Worm (Caenorhabditis elegans): ENCODE data around the gene D1086.21.

Gene D1086.21

ce11 chrV:14064422-14064821, at the start of gene D1086.21:
Gene D1086.21, plus strand, starts transcription at chrV:14064722.
- TF ChIP-seq ama-1 (optimal IDR thresholded peaks at IDR 0.05) (no peak), ceh-13 (GFP tag; optimal IDR thresholded peaks at IDR 0.05) (no peak)

- TF ChIP-seq hnd-1 (tag; optimal IDR thresholded peaks at IDR 0.05) (no peak), hmbx-1 (tag; optimal IDR thresholded peaks at IDR 0.05) (no peak), ets-7 (tag; optimal IDR thresholded peaks at IDR 0.05) (no peak), pes-1 (GFP tag; IDR thresholded peaks at IDR 0.05) (no peak), aly-1 (tag; optimal IDR thresholded peaks at IDR 0.05) (no peak), hmg-4 (GFP tag; optimal IDR thresholded peaks at IDR 0.05) (no peak), sea-1 (GFP tag; conservative IDR thresholded peaks at IDR 0.05) (no peak), F13C5.2 (tag; optimal IDR thresholded peaks at IDR 0.05) (no peak), scrt-1 (GFP tag; IDR thresholded peaks at IDR 0.05) (no peak), ceh-13 (GFP tag; optimal IDR thresholded peaks at IDR 0.05) (no peak), tbx-37 (GFP tag; conservative IDR thresholded peaks at IDR 0.05) (no peak), tra-4 (tag; optimal IDR thresholded peaks at IDR 0.05) (no peak), B0310.2 (tag; optimal IDR thresholded peaks at IDR 0.05) (no peak), ama-1 (optimal IDR thresholded peaks at IDR 0.05) (no peak), ceh-36 (tag; optimal IDR thresholded peaks at IDR 0.05) (no peak), flt-1 (GFP tag; IDR thresholded peaks at IDR 0.05) (no peak), tbx-11 (GFP tag; IDR thresholded peaks at IDR 0.05) (no peak)
Observed at ce11 chrV:14017476-14017875, 47.0 kb upstream of the D1086.21 start, which contains the start of gene srh-308. Gene srh-308, minus strand, starts transcription at chrV:14017576.

- TF ChIP-seq hmg-4 (GFP tag; optimal IDR thresholded peaks at IDR 0.05) (no peak), B0310.2 (tag; optimal IDR thresholded peaks at IDR 0.05) (no peak), sea-1 (GFP tag; conservative IDR thresholded peaks at IDR 0.05) (no peak), ama-1 (optimal IDR thresholded peaks at IDR 0.05) (no peak), ceh-36 (tag; optimal IDR thresholded peaks at IDR 0.05) (no peak), ets-7 (tag; optimal IDR thresholded peaks at IDR 0.05) (no peak), pes-1 (GFP tag; IDR thresholded peaks at IDR 0.05) (no peak), scrt-1 (GFP tag; IDR thresholded peaks at IDR 0.05) (no peak), tra-4 (tag; optimal IDR thresholded peaks at IDR 0.05) (no peak), aly-1 (tag; optimal IDR thresholded peaks at IDR 0.05) (no peak)
Observed at ce11 chrV:14018640-14019039, 45.9 kb upstream of the D1086.21 start, which contains the start of the genes mtl-2 and T08G5.1. Gene mtl-2, minus strand, starts transcription at chrV:14018673. Gene T08G5.1, plus strand, starts transcription at chrV:14018766.

- TF ChIP-seq F13C5.2 (tag; optimal IDR thresholded peaks at IDR 0.05): no peak
- TF ChIP-seq pes-1 (GFP tag; IDR thresholded peaks at IDR 0.05): no peak
- TF ChIP-seq ceh-36 (tag; optimal IDR thresholded peaks at IDR 0.05): no peak
- no peak for TF ChIP-seq flt-1 (GFP tag; IDR thresholded peaks at IDR 0.05)
- no peak for TF ChIP-seq ets-7 (tag; optimal IDR thresholded peaks at IDR 0.05)
- TF ChIP-seq aly-1 (tag; optimal IDR thresholded peaks at IDR 0.05): no peak
- no peak for TF ChIP-seq ama-1 (optimal IDR thresholded peaks at IDR 0.05)
- TF ChIP-seq ceh-13 (GFP tag; optimal IDR thresholded peaks at IDR 0.05): no peak
- TF ChIP-seq scrt-1 (GFP tag; IDR thresholded peaks at IDR 0.05): no peak
- TF ChIP-seq tra-4 (tag; optimal IDR thresholded peaks at IDR 0.05): no peak
- TF ChIP-seq sea-1 (GFP tag; conservative IDR thresholded peaks at IDR 0.05): no peak
- no peak for TF ChIP-seq tbx-11 (GFP tag; IDR thresholded peaks at IDR 0.05)
- no peak for TF ChIP-seq tbx-37 (GFP tag; conservative IDR thresholded peaks at IDR 0.05)
- no peak for TF ChIP-seq hnd-1 (tag; optimal IDR thresholded peaks at IDR 0.05)
Observed at ce11 chrV:14023074-14023473, 41.4 kb upstream of the D1086.21 start, which contains the start of gene T08G5.15. Gene T08G5.15, minus strand, starts transcription at chrV:14023174.

ce11 chrV:14026194-14026593, 38.3 kb upstream of the D1086.21 start, which contains the start of gene T08G5.2:
Gene T08G5.2, minus strand, starts transcription at chrV:14026294.
- TF ChIP-seq hmbx-1 (tag; optimal IDR thresholded peaks at IDR 0.05): no peak

- TF ChIP-seq hnd-1 (tag; optimal IDR thresholded peaks at IDR 0.05): no peak
- TF ChIP-seq tra-4 (tag; optimal IDR thresholded peaks at IDR 0.05): no peak
- no peak for TF ChIP-seq pes-1 (GFP tag; IDR thresholded peaks at IDR 0.05)
- no peak for TF ChIP-seq B0310.2 (tag; optimal IDR thresholded peaks at IDR 0.05)
Observed at ce11 chrV:14027384-14027783, 37.1 kb upstream of the D1086.21 start, which contains the start of gene T08G5.3. Gene T08G5.3, minus strand, starts transcription at chrV:14027484.

- no peak for TF ChIP-seq tra-4 (tag; optimal IDR thresholded peaks at IDR 0.05)
- no peak for TF ChIP-seq ceh-13 (GFP tag; optimal IDR thresholded peaks at IDR 0.05)
- no peak for TF ChIP-seq F13C5.2 (tag; optimal IDR thresholded peaks at IDR 0.05)
- TF ChIP-seq ets-7 (tag; optimal IDR thresholded peaks at IDR 0.05): no peak
- peak; percentile 41 for TF ChIP-seq hmg-4 (GFP tag; optimal IDR thresholded peaks at IDR 0.05)
- peak; percentile 36 for TF ChIP-seq aly-1 (tag; optimal IDR thresholded peaks at IDR 0.05)
- TF ChIP-seq ceh-36 (tag; optimal IDR thresholded peaks at IDR 0.05): no peak
- TF ChIP-seq tbx-11 (GFP tag; IDR thresholded peaks at IDR 0.05): 0 out of 2 replicates have a peak, but pooled peaks have one; percentile 32
- no peak for TF ChIP-seq pes-1 (GFP tag; IDR thresholded peaks at IDR 0.05)
- no peak for TF ChIP-seq scrt-1 (GFP tag; IDR thresholded peaks at IDR 0.05)
- peak; percentile 86 for TF ChIP-seq ama-1 (optimal IDR thresholded peaks at IDR 0.05)
- TF ChIP-seq tbx-37 (GFP tag; conservative IDR thresholded peaks at IDR 0.05): no peak
- no peak for TF ChIP-seq flt-1 (GFP tag; IDR thresholded peaks at IDR 0.05)
- TF ChIP-seq hnd-1 (tag; optimal IDR thresholded peaks at IDR 0.05): no peak
- TF ChIP-seq hmbx-1 (tag; optimal IDR thresholded peaks at IDR 0.05): no peak
- peak; percentile 2 for TF ChIP-seq B0310.2 (tag; optimal IDR thresholded peaks at IDR 0.05)
- peak; percentile 72; the same call in 1 of the 2 replicates for TF ChIP-seq sea-1 (GFP tag; conservative IDR thresholded peaks at IDR 0.05)
Observed at ce11 chrV:14028256-14028743, 36.2 kb upstream of the D1086.21 start.

ce11 chrV:14033649-14034048, 30.9 kb upstream of the D1086.21 start, which contains the start of gene ins-10:
Gene ins-10, plus strand, starts transcription at chrV:14033949.
- TF ChIP-seq flt-1 (GFP tag; IDR thresholded peaks at IDR 0.05) (no peak), tbx-11 (GFP tag; IDR thresholded peaks at IDR 0.05) (no peak), hmbx-1 (tag; optimal IDR thresholded peaks at IDR 0.05) (no peak), B0310.2 (tag; optimal IDR thresholded peaks at IDR 0.05) (no peak), ama-1 (optimal IDR thresholded peaks at IDR 0.05) (no peak), tbx-37 (GFP tag; conservative IDR thresholded peaks at IDR 0.05) (no peak), aly-1 (tag; optimal IDR thresholded peaks at IDR 0.05) (no peak), hnd-1 (tag; optimal IDR thresholded peaks at IDR 0.05) (no peak), scrt-1 (GFP tag; IDR thresholded peaks at IDR 0.05) (no peak), hmg-4 (GFP tag; optimal IDR thresholded peaks at IDR 0.05) (no peak), tra-4 (tag; optimal IDR thresholded peaks at IDR 0.05) (no peak), ceh-36 (tag; optimal IDR thresholded peaks at IDR 0.05) (no peak), F13C5.2 (tag; optimal IDR thresholded peaks at IDR 0.05) (no peak), sea-1 (GFP tag; conservative IDR thresholded peaks at IDR 0.05) (no peak), pes-1 (GFP tag; IDR thresholded peaks at IDR 0.05) (no peak), ceh-13 (GFP tag; optimal IDR thresholded peaks at IDR 0.05) (no peak), ets-7 (tag; optimal IDR thresholded peaks at IDR 0.05) (no peak)

Measured in whole organism, early embryonic.